Worm (Caenorhabditis elegans) whole organism, L3 larva: ENCODE measurements around the gene dct-1.

Source experiments
- R02D3.7 ChIP-seq: fragments of 150-350 bp; optimal IDR thresholded peaks from 2 replicates; lab custom pipeline; 2014; ENCODE audit warnings: missing biosample characterization, missing genetic modification characterization
- ZK546.5 ChIP-seq: sonication (generic microtip); optimal IDR thresholded peaks from 2 replicates; lab custom pipeline; 2017; ENCODE audit warnings: missing biosample characterization, missing genetic modification characterization
- aly-2 ChIP-seq: fragments of 150-350 bp; optimal IDR thresholded peaks from 2 replicates; lab custom pipeline; 2014; ENCODE audit warnings: missing biosample characterization, missing genetic modification characterization
- ama-1 ChIP-seq: fragments of 150-350 bp; optimal IDR thresholded peaks from 2 replicates; lab custom pipeline; 2018
- ceh-16 ChIP-seq: sonication (generic microtip); optimal IDR thresholded peaks from 2 replicates; lab custom pipeline; 2017; ENCODE audit warnings: missing biosample characterization, missing genetic modification characterization
- ceh-82 ChIP-seq: fragments of 150-350 bp; optimal IDR thresholded peaks from 2 replicates; lab custom pipeline; 2014; ENCODE audit warnings: missing biosample characterization, missing genetic modification characterization
- ceh-9 ChIP-seq: sonication (generic microtip); optimal IDR thresholded peaks from 2 replicates; lab custom pipeline; 2018; ENCODE audit warnings: missing biosample characterization, missing genetic modification characterization
- daf-12 ChIP-seq: fragments of 150-350 bp; optimal IDR thresholded peaks from 2 replicates; lab custom pipeline; 2014; ENCODE audit warnings: missing biosample characterization, missing genetic modification reagents, missing genetic modification characterization
- egl-27 ChIP-seq: sonication (generic microtip); optimal IDR thresholded peaks from 4 replicates; lab custom pipeline; 2017; ENCODE audit warnings: missing biosample characterization, missing genetic modification reagents, missing genetic modification characterization
- egl-5 ChIP-seq: fragments of 150-350 bp; optimal IDR thresholded peaks from 2 replicates; lab custom pipeline; 2017; ENCODE audit warnings: missing biosample characterization, missing genetic modification reagents, missing genetic modification characterization, inconsistent platforms
- elt-1 ChIP-seq: fragments of 150-350 bp; optimal IDR thresholded peaks from 2 replicates; lab custom pipeline; 2014; ENCODE audit warnings: missing biosample characterization, missing genetic modification characterization
- elt-2 ChIP-seq: sonication (generic microtip); optimal IDR thresholded peaks from 2 replicates; lab custom pipeline; 2016; ENCODE audit warnings: missing genetic modification reagents, mild to moderate bottlenecking, missing genetic modification characterization, missing compliant biosample characterization
- fkh-10 ChIP-seq: sonication (generic microtip); optimal IDR thresholded peaks from 2 replicates; lab custom pipeline; 2017; ENCODE audit warnings: missing biosample characterization, missing genetic modification reagents, missing genetic modification characterization
- fos-1 ChIP-seq: fragments of 150-350 bp; optimal IDR thresholded peaks from 2 replicates; lab custom pipeline; 2014; ENCODE audit warnings: missing biosample characterization, missing genetic modification characterization
- jun-1 ChIP-seq: fragments of 150-350 bp; optimal IDR thresholded peaks from 2 replicates; lab custom pipeline; 2014; ENCODE audit warnings: missing biosample characterization, missing genetic modification reagents, missing genetic modification characterization
- lin-15B ChIP-seq: fragments of 150-350 bp; optimal IDR thresholded peaks from 2 replicates; lab custom pipeline; 2014; ENCODE audit warnings: missing biosample characterization, missing genetic modification characterization
- lsy-12 ChIP-seq: sonication (generic microtip); optimal IDR thresholded peaks from 2 replicates; lab custom pipeline; 2016; ENCODE audit warnings: mild to moderate bottlenecking, missing genetic modification characterization, missing compliant biosample characterization
- nfya-1 ChIP-seq: sonication (generic microtip); optimal IDR thresholded peaks from 2 replicates; lab custom pipeline; 2017; ENCODE audit warnings: missing genetic modification characterization, mild to moderate bottlenecking, missing compliant biosample characterization, antibody characterized with exemption, moderate library complexity; ENCODE audit not compliant: insufficient read depth
- nhr-11 ChIP-seq: fragments of 150-350 bp; optimal IDR thresholded peaks from 2 replicates; lab custom pipeline; 2014; ENCODE audit warnings: missing biosample characterization, missing genetic modification characterization
- nhr-12 ChIP-seq: fragments of 150-350 bp; optimal IDR thresholded peaks from 2 replicates; lab custom pipeline; 2014; ENCODE audit warnings: missing biosample characterization, missing genetic modification characterization
- nhr-23 ChIP-seq: fragments of 150-350 bp; optimal IDR thresholded peaks from 2 replicates; lab custom pipeline; 2014; ENCODE audit warnings: missing biosample characterization, missing genetic modification reagents, missing genetic modification characterization
- nhr-25 ChIP-seq: sonication (generic microtip); optimal IDR thresholded peaks from 2 replicates; lab custom pipeline; 2017; ENCODE audit warnings: missing biosample characterization, missing genetic modification characterization
- nhr-67 ChIP-seq: fragments of 150-350 bp; optimal IDR thresholded peaks from 2 replicates; lab custom pipeline; 2014; ENCODE audit warnings: missing biosample characterization, missing genetic modification characterization
- nhr-77 ChIP-seq: fragments of 150-350 bp; optimal IDR thresholded peaks from 2 replicates; lab custom pipeline; 2014; ENCODE audit warnings: missing biosample characterization, missing genetic modification characterization
- sea-2 ChIP-seq: fragments of 150-350 bp; sonication (generic microtip); optimal IDR thresholded peaks from 4 replicates; lab custom pipeline; 2014; ENCODE audit warnings: missing biosample characterization, missing genetic modification reagents, missing genetic modification characterization
- skn-1 ChIP-seq: fragments of 150-350 bp; optimal IDR thresholded peaks from 2 replicates; lab custom pipeline; 2014; ENCODE audit warnings: missing biosample characterization, missing genetic modification characterization
- snpc-4 ChIP-seq: fragments of 150-350 bp; optimal IDR thresholded peaks from 2 replicates; lab custom pipeline; 2014; ENCODE audit warnings: missing biosample characterization, missing genetic modification characterization
- unc-39 ChIP-seq: sonication (generic microtip); optimal IDR thresholded peaks from 4 replicates; lab custom pipeline; 2017; ENCODE audit warnings: missing biosample characterization, missing genetic modification characterization
- zag-1 ChIP-seq: fragments of 150-350 bp; optimal IDR thresholded peaks from 2 replicates; lab custom pipeline; 2014; ENCODE audit warnings: missing biosample characterization, missing genetic modification characterization
- ztf-11 ChIP-seq: fragments of 150-350 bp; optimal IDR thresholded peaks from 2 replicates; lab custom pipeline; 2014; ENCODE audit warnings: missing biosample characterization, missing genetic modification characterization
- ztf-4 ChIP-seq: fragments of 150-350 bp; optimal IDR thresholded peaks from 2 replicates; lab custom pipeline; 2014; ENCODE audit warnings: missing biosample characterization, missing genetic modification characterization

The dct-1 gene

DNA sequence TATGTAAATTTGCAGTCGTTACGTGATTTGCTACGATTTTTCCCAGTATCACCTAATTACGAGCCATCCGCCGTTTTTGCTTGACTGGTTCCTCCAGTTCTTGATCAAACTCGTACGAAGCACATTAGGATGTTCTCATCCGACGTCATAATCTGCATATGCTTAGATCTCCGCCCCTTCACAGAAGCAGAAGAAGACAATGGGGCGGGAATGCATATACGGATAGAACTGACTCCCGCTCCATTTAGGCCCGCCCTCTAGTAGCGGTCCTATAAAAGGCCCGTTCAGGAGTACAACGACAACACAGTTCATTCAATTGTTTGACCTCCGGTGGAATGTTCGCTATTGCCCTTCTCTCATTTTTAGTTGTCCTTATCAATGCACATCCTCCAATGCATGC, 29.0 kb upstream of the dct-1 start, which contains the start of gene zig-4:
Gene zig-4 (plus strand): TSS at position 301 of the 400 bp plus-strand sequence.
- TF ChIP-seq nfya-1, result no peak
- TF ChIP-seq egl-27 (tag; lab: Kevin White, UChicago), result no peak
- no peak for TF ChIP-seq nhr-67 (tag; lab: Kevin White, UChicago)
- no peak for TF ChIP-seq daf-12
- TF ChIP-seq fkh-10 (GFP tag; lab: Kevin White, UChicago), result no peak
- TF ChIP-seq nhr-23 (tag; lab: Kevin White, UChicago), result no peak
- no peak for TF ChIP-seq aly-2
- no peak for TF ChIP-seq ceh-9 (tag; lab: Kevin White, UChicago)
- TF ChIP-seq nhr-11 (tag; lab: Kevin White, UChicago), result no peak
- no peak for TF ChIP-seq jun-1
- TF ChIP-seq ztf-4 (tag; lab: Kevin White, UChicago), result no peak
- no peak for TF ChIP-seq skn-1 (tag; lab: Kevin White, UChicago)
- TF ChIP-seq sea-2, result no peak
- TF ChIP-seq unc-39 (tag; lab: Kevin White, UChicago), result no peak
- no peak for TF ChIP-seq egl-5 (tag; lab: Kevin White, UChicago)

DNA sequence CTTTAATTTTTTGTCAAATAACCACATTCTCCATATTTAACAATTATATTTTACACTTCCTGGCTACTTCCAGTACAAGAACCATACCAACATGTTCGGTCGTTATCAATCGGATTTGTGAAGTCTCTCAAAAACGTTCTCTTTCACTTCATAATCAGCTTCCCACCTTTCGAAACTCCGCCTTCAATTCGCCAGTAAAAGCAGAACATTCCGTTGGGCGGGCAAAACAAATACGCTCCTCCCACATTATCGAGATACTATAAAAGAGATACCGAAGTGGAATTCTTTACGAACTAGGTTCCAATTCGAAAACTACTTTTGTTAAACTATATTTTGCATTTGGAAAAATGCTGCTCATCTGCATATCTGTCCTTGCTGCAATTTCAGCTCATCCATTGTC, 23.7 kb upstream of the dct-1 start, which contains the start of gene zig-3:
Gene zig-3 (plus strand): TSS at position 301 of the 400 bp plus-strand sequence.
- no peak for TF ChIP-seq snpc-4 (tag; lab: Kevin White, UChicago)
- TF ChIP-seq ama-1 (lab: Kevin White, UChicago), result no peak
- no peak for TF ChIP-seq lin-15B (tag; lab: Kevin White, UChicago)
- no peak for TF ChIP-seq nhr-25
- no peak for TF ChIP-seq ztf-4 (tag; lab: Kevin White, UChicago)
- TF ChIP-seq ceh-9 (tag; lab: Kevin White, UChicago), result no peak

DNA sequence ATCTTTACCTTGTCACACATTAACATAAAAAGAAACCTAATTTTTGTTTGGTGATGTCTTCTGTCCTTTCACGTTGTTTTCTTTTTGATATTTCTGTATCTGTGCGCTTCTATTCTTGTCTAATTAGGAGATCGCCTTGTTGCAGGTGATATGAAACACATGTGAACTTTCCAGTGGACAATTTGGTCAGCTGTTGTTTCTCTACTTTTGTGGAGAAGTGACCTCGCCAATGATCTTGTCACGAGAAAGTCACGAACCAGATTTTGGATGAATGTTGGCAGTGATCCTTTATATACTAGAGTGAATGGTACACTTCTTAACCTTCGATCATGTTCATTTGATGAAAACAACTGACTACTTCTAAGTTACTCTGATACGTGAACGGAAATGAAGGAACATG, 21.7 kb upstream of the dct-1 start:
- TF ChIP-seq ztf-4 (tag; lab: Kevin White, UChicago) (no peak), nfya-1 (no peak), daf-12 (no peak), nhr-25 (no peak), elt-1 (tag; lab: Kevin White, UChicago) (no peak), nhr-11 (tag; lab: Kevin White, UChicago) (no peak), zag-1 (tag; lab: Kevin White, UChicago) (no peak), fos-1 (tag; lab: Kevin White, UChicago) (no peak), ceh-82 (no peak), nhr-23 (tag; lab: Kevin White, UChicago) (no peak), ZK546.5 (tag; lab: Kevin White, UChicago) (no peak)

DNA sequence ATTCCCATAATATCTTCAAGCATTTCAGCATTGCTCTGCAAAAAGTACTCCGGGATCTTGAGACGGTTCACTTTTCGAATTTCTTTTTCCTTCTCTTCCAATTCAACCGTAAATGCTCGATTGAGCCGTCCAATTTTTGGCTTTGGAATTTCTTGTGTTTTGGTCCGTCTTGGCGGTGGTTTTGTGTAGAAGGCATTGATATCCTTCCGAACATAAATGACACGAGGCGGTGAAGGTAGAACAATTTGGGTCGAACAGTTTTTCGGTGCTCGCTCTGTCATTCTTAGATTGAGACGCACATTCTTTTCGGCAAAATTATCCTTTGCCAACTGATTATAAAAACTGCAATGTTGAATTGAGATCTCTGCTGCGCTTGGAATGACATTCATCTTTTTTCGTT, 11.5 kb upstream of the dct-1 start:
- TF ChIP-seq nhr-12 (tag; lab: Kevin White, UChicago) (no peak), jun-1 (no peak), fos-1 (tag; lab: Kevin White, UChicago) (no peak), daf-12 (no peak), nhr-23 (tag; lab: Kevin White, UChicago) (no peak), unc-39 (tag; lab: Kevin White, UChicago) (no peak), R02D3.7 (tag; lab: Kevin White, UChicago) (no peak), snpc-4 (tag; lab: Kevin White, UChicago) (no peak)
- TF ChIP-seq, all 47 proteins: peak for 0

DNA sequence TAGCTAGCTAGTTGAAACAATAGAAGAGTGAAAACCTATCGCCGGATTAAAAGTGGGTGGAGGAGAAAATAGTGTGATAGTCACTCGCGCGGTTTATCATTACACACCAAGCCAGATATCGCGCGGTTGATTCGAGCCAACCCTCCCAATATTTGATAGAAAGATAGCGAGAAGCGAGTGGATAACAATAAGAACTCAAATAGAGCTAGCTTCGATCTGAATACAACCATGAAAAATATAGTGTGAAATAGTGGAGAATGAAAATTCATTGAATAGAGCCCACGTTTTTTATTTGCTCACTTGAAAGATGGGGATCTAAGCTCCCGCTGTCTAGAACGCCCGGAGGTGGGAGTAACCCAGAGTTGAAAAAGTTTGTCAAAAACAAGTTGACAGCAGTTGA, 9.2 kb upstream of the dct-1 start, which contains the start of gene tnt-3:
Gene tnt-3 (minus strand): TSS at position 101 of the 400 bp plus-strand sequence.
- TF ChIP-seq ceh-16 (tag; lab: Kevin White, UChicago) (no peak), lsy-12 (tag; lab: Kevin White, UChicago) (no peak), nhr-11 (tag; lab: Kevin White, UChicago) (no peak), elt-2 (no peak), ztf-4 (tag; lab: Kevin White, UChicago) (no peak), nhr-77 (no peak), ZK546.5 (tag; lab: Kevin White, UChicago) (no peak), nhr-12 (tag; lab: Kevin White, UChicago) (no peak), nhr-25 (no peak), elt-1 (tag; lab: Kevin White, UChicago) (no peak), nfya-1 (no peak)

DNA sequence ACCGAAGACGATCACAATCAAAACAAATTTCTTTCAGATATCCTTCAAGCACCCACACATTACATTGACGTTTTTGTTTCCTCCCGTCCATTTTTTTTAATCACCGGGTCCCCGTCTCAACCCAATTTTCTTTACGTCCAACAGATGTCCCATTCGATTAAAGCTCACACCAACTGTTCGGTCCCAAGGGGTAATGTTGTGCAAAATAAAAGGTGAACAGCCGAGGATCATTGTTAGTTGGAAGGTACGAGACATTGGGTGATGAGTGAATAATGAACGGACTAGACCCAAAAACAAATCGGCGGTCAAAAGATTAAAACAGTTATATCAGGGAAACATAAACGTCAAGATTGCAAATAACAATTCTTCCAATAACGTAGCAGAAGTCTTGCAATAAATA, 8.7 kb upstream of the dct-1 start:
- TF ChIP-seq egl-5 (tag; lab: Kevin White, UChicago), result peak; percentile 69
- no peak for TF ChIP-seq ztf-11 (tag; lab: Kevin White, UChicago)
